Fruit fly (Drosophila melanogaster) whole organism, embryonic: ENCODE results near the gene CG33235.

Experiments used
- Ada2b ChIP-seq: fragments of 200-800 bp; sonication (Bioruptor generic); IDR thresholded peaks from 2 replicates; pipeline ENCODE4 v1.3.6; 2022; ENCODE audit warnings: missing biosample characterization, missing genetic modification characterization
- Atf-2 ChIP-seq: fragments of 200-800 bp; sonication (Bioruptor generic); optimal IDR thresholded peaks from 2 replicates; lab custom pipeline; 2016; ENCODE audit warnings: missing biosample characterization, missing genetic modification characterization
- CG10321 ChIP-seq: fragments of 200-800 bp; sonication (Bioruptor generic); IDR thresholded peaks from 2 replicates; pipeline ENCODE4 v1.3.6; 2022; ENCODE audit warnings: missing biosample characterization, missing genetic modification characterization
- CG10654 ChIP-seq: fragments of 200-800 bp; sonication (Bioruptor generic); optimal IDR thresholded peaks from 2 replicates; lab custom pipeline; 2016; ENCODE audit warnings: missing biosample characterization, missing genetic modification characterization
- CG11247 ChIP-seq: fragments of 200-800 bp; sonication (Bioruptor generic); IDR thresholded peaks from 2 replicates; pipeline ENCODE4 v1.3.6; 2022; ENCODE audit warnings: missing biosample characterization, missing genetic modification characterization
- CG12659 ChIP-seq: fragments of 200-800 bp; sonication (Bioruptor generic); optimal IDR thresholded peaks from 3 replicates; lab custom pipeline; 2017; ENCODE audit warnings: mild to moderate bottlenecking, missing biosample characterization, missing genetic modification reagents, missing genetic modification characterization
- CG14965 ChIP-seq: fragments of 200-800 bp; sonication (Bioruptor generic); optimal IDR thresholded peaks from 2 replicates; lab custom pipeline; 2016; ENCODE audit warnings: missing biosample characterization, missing genetic modification characterization, borderline replicate concordance
- CG15073 ChIP-seq: fragments of 200-800 bp; sonication (Bioruptor generic); optimal IDR thresholded peaks from 2 replicates; lab custom pipeline; 2016; ENCODE audit warnings: missing biosample characterization, missing genetic modification characterization
- CG15269 ChIP-seq: fragments of 200-800 bp; sonication (Bioruptor generic); optimal IDR thresholded peaks from 2 replicates; lab custom pipeline; 2018; ENCODE audit warnings: missing biosample characterization, mild to moderate bottlenecking, missing genetic modification characterization, moderate library complexity
- CG16779 ChIP-seq: fragments of 200-800 bp; sonication (Bioruptor generic); IDR thresholded peaks from 2 replicates; pipeline ENCODE4 v1.3.6; 2022; ENCODE audit warnings: missing biosample characterization, missing genetic modification characterization
- CG18476 ChIP-seq: fragments of 200-800 bp; sonication (Bioruptor generic); optimal IDR thresholded peaks from 2 replicates; lab custom pipeline; 2016; ENCODE audit warnings: missing biosample characterization, mild to moderate bottlenecking, missing genetic modification characterization
- CG18764 ChIP-seq: fragments of 200-800 bp; sonication (Bioruptor generic); optimal IDR thresholded peaks from 3 replicates; lab custom pipeline; 2016; ENCODE audit warnings: missing biosample characterization, missing genetic modification characterization
- CG2202 ChIP-seq: fragments of 200-800 bp; sonication (Bioruptor generic); optimal IDR thresholded peaks from 2 replicates; lab custom pipeline; 2018; ENCODE audit warnings: missing biosample characterization, mild to moderate bottlenecking, missing genetic modification characterization
- CG33213 ChIP-seq: fragments of 200-800 bp; sonication (Bioruptor generic); optimal IDR thresholded peaks from 3 replicates; lab custom pipeline; 2016; ENCODE audit warnings: missing biosample characterization, missing genetic modification characterization
- CG3847 ChIP-seq: fragments of 200-800 bp; sonication (Bioruptor generic); IDR thresholded peaks from 2 replicates; pipeline ENCODE4 v1.3.6; 2022; ENCODE audit warnings: missing biosample characterization, missing genetic modification characterization
- CG3995 ChIP-seq: fragments of 200-800 bp; sonication (Bioruptor generic); optimal IDR thresholded peaks from 3 replicates; lab custom pipeline; 2016; ENCODE audit warnings: missing biosample characterization, missing genetic modification characterization
- CG4282 ChIP-seq: fragments of 200-800 bp; sonication (Bioruptor generic); optimal IDR thresholded peaks from 2 replicates; lab custom pipeline; 2016; ENCODE audit warnings: missing biosample characterization, missing genetic modification characterization
- CG4424 ChIP-seq: fragments of 200-800 bp; sonication (Bioruptor generic); optimal IDR thresholded peaks from 3 replicates; lab custom pipeline; 2016; ENCODE audit warnings: missing biosample characterization, missing genetic modification characterization
- CG4730 ChIP-seq: fragments of 200-800 bp; sonication (Bioruptor generic); IDR thresholded peaks from 2 replicates; pipeline ENCODE4 v1.3.6; 2022; ENCODE audit warnings: missing biosample characterization, missing genetic modification characterization
- CG6654 ChIP-seq: fragments of 200-800 bp; sonication (Bioruptor generic); optimal IDR thresholded peaks from 2 replicates; lab custom pipeline; 2017; ENCODE audit warnings: missing biosample characterization, mild to moderate bottlenecking, missing genetic modification characterization
- CG6689 ChIP-seq: fragments of 200-800 bp; sonication (Bioruptor generic); IDR thresholded peaks from 2 replicates; pipeline ENCODE4 v1.3.6; 2022; ENCODE audit warnings: missing biosample characterization, missing genetic modification characterization
- CG7271 ChIP-seq: fragments of 200-800 bp; sonication (Bioruptor generic); optimal IDR thresholded peaks from 2 replicates; lab custom pipeline; 2018; ENCODE audit warnings: missing biosample characterization, mild to moderate bottlenecking, missing genetic modification characterization, moderate library complexity
- CG7786 ChIP-seq: fragments of 200-800 bp; sonication (Bioruptor generic); optimal IDR thresholded peaks from 2 replicates; lab custom pipeline; 2016; ENCODE audit warnings: missing biosample characterization, missing genetic modification characterization
- CG7928 ChIP-seq: fragments of 200-800 bp; sonication (Bioruptor generic); optimal IDR thresholded peaks from 2 replicates; lab custom pipeline; 2017; ENCODE audit warnings: missing biosample characterization, mild to moderate bottlenecking, missing genetic modification characterization
- CG7987 ChIP-seq: fragments of 200-800 bp; sonication (Bioruptor generic); optimal IDR thresholded peaks from 2 replicates; lab custom pipeline; 2018; ENCODE audit warnings: missing biosample characterization, mild to moderate bottlenecking, missing genetic modification characterization, moderate library complexity
- Chrac-16 ChIP-seq: fragments of 200-800 bp; sonication (Bioruptor generic); optimal IDR thresholded peaks from 3 replicates; lab custom pipeline; 2016; ENCODE audit warnings: missing biosample characterization, missing genetic modification characterization
- Dek ChIP-seq: fragments of 200-800 bp; sonication (Bioruptor generic); optimal IDR thresholded peaks from 3 replicates; lab custom pipeline; 2019; ENCODE audit warnings: missing biosample characterization, mild to moderate bottlenecking, missing genetic modification characterization, moderate library complexity
- Dfd ChIP-seq, 2 experiments: fragments of >200 bp; optimal IDR thresholded peaks; 2 replicates each; lab custom pipeline; 2017; ENCODE audit warnings: missing biosample characterization in 2 of 2, missing genetic modification characterization in 2 of 2
- HLHmδ ChIP-seq: fragments of 200-800 bp; sonication (Bioruptor generic); optimal IDR thresholded peaks from 2 replicates; lab custom pipeline; 2018; ENCODE audit warnings: missing biosample characterization, mild to moderate bottlenecking, missing genetic modification characterization, moderate library complexity
- MBD-R2 ChIP-seq: fragments of 200-800 bp; sonication (Bioruptor generic); IDR thresholded peaks from 2 replicates; pipeline ENCODE4 v1.3.6; 2022; ENCODE audit warnings: missing biosample characterization, missing genetic modification characterization
- Med ChIP-seq: fragments of 200-800 bp; sonication (Bioruptor generic); peaks from one replicate; lab custom pipeline; 2016; ENCODE audit warnings: missing biosample characterization, missing genetic modification characterization, mild to moderate bottlenecking, inconsistent platforms, moderate library complexity
- Rx ChIP-seq: fragments of 200-800 bp; sonication (Bioruptor generic); IDR thresholded peaks from 2 replicates; pipeline ENCODE4 v1.3.6; 2022; ENCODE audit warnings: missing biosample characterization, missing genetic modification characterization
- Xbp1 ChIP-seq: fragments of 200-800 bp; sonication (Bioruptor generic); optimal IDR thresholded peaks from 3 replicates; lab custom pipeline; 2016; ENCODE audit warnings: missing biosample characterization, mild to moderate bottlenecking, missing genetic modification characterization
- bab2 ChIP-seq: fragments of 200-800 bp; sonication (Bioruptor generic); optimal IDR thresholded peaks from 2 replicates; lab custom pipeline; 2016; ENCODE audit warnings: missing biosample characterization, missing genetic modification characterization
- bbx ChIP-seq: fragments of 200-800 bp; sonication (Bioruptor generic); IDR thresholded peaks from 2 replicates; pipeline ENCODE4 v1.3.6; 2022; ENCODE audit warnings: missing biosample characterization, missing genetic modification characterization; ENCODE audit not compliant: partially characterized antibody
- chif ChIP-seq, 2 experiments: fragments of 200-800 bp; sonication (Bioruptor generic); optimal IDR thresholded peaks; 3 replicates each; lab custom pipeline; 2016; ENCODE audit warnings: missing biosample characterization in 2 of 2, missing genetic modification characterization in 2 of 2
- fd64A ChIP-seq: fragments of 200-800 bp; sonication (Bioruptor generic); optimal IDR thresholded peaks from 3 replicates; lab custom pipeline; 2018; ENCODE audit warnings: missing biosample characterization, mild to moderate bottlenecking, missing genetic modification characterization
- gcm ChIP-seq: fragments of 200-800 bp; sonication (Bioruptor generic); optimal IDR thresholded peaks from 2 replicates; lab custom pipeline; 2019; ENCODE audit warnings: missing biosample characterization, mild to moderate bottlenecking, missing genetic modification characterization, moderate library complexity
- gfzf ChIP-seq: fragments of 200-800 bp; sonication (Bioruptor generic); optimal IDR thresholded peaks from 2 replicates; lab custom pipeline; 2016; ENCODE audit warnings: missing biosample characterization, mild to moderate bottlenecking, missing genetic modification characterization, moderate library complexity
- hbn ChIP-seq: fragments of 200-800 bp; sonication (Bioruptor generic); IDR thresholded peaks from 2 replicates; pipeline ENCODE4 v1.3.6; 2022; ENCODE audit warnings: missing biosample characterization, missing genetic modification characterization; ENCODE audit not compliant: partially characterized antibody
- hth ChIP-seq: fragments of >200 bp; optimal IDR thresholded peaks from 2 replicates; lab custom pipeline; 2017; ENCODE audit warnings: inconsistent platforms
- inv ChIP-seq: fragments of 200-800 bp; sonication (Bioruptor generic); IDR thresholded peaks from 2 replicates; pipeline ENCODE4 v1.3.6; 2022; ENCODE audit warnings: missing biosample characterization, missing genetic modification characterization; ENCODE audit not compliant: partially characterized antibody
- jing ChIP-seq: fragments of 200-800 bp; sonication (Bioruptor generic); optimal IDR thresholded peaks from 2 replicates; lab custom pipeline; 2018; ENCODE audit warnings: missing biosample characterization, mild to moderate bottlenecking, missing genetic modification characterization
- ken ChIP-seq: fragments of 200-800 bp; sonication (Bioruptor generic); IDR thresholded peaks from 3 replicates; pipeline ENCODE4 v1.3.6; 2022; ENCODE audit warnings: missing biosample characterization, missing genetic modification characterization
- klu ChIP-seq: fragments of 200-800 bp; sonication (Bioruptor generic); IDR thresholded peaks from 2 replicates; pipeline ENCODE4 v1.3.6; 2022; ENCODE audit warnings: missing biosample characterization, missing genetic modification characterization
- odd ChIP-seq: fragments of 200-800 bp; sonication (Bioruptor generic); optimal IDR thresholded peaks from 2 replicates; lab custom pipeline; 2017; ENCODE audit warnings: missing biosample characterization, mild to moderate bottlenecking, missing genetic modification characterization
- onecut ChIP-seq: fragments of 200-800 bp; sonication (Bioruptor generic); IDR thresholded peaks from 2 replicates; pipeline ENCODE4 v1.3.6; 2022; ENCODE audit warnings: missing biosample characterization, missing genetic modification characterization
- pzg ChIP-seq: fragments of 200-800 bp; sonication (Bioruptor generic); optimal IDR thresholded peaks from 3 replicates; lab custom pipeline; 2018; ENCODE audit warnings: missing biosample characterization, mild to moderate bottlenecking, missing genetic modification characterization, moderate library complexity
- slp2 ChIP-seq: fragments of 200-800 bp; sonication (Bioruptor generic); optimal IDR thresholded peaks from 2 replicates; lab custom pipeline; 2016; ENCODE audit warnings: missing biosample characterization, missing genetic modification characterization
- tio ChIP-seq: fragments of 200-800 bp; sonication (Bioruptor generic); optimal IDR thresholded peaks from 2 replicates; lab custom pipeline; 2017; ENCODE audit warnings: missing biosample characterization, missing genetic modification characterization, inconsistent platforms

The CG33235 gene

DNA sequence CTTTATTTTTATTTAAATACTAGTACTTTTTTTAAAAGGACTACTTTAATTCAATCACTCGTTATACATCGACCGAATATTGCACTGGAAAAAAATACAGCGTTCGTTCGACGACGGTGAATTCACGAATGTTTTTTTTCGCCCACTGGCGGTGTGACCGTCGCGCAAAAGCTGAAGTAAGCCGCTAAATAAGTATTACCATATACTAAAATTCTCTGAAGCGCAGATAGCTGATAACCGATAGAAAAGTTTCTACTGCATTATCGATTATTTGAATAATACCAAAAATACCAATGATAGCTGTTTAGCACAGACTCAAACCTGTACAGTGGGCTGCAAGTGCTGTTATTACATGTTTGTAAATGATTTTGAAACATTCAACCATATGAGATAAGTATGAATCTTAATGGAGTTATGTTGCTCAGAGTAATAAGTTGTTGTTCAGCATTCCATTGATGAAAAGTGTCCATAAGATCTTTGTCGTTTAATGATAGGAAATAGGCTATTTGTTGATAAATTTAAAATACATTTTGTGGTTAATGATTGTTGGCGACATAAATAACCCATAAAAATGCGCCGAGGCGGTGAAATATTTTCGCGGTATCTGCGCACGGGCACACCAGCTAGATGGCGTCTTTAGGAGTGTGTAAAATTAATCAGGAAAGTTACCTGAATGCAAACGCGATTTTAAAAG is 37.0 kb downstream of the CG33235 start, which contains the start of the genes Evi5 and HP5 (continued):
- TF ChIP-seq Med (GFP tag; lab: Kevin White, UChicago) (peak; percentile 94), CG10321 (GFP tag; lab: Robert Waterston, UW) (no peak), gcm (GFP tag; lab: Kevin White, UChicago) (no peak), CG4730 (GFP tag; lab: Robert Waterston, UW) (peak; percentile 61; the same call in 1 of the 2 replicates), MBD-R2 (GFP tag; lab: Robert Waterston, UW) (peak; percentile 6; the same call in 1 of the 2 replicates), CG7271 (tag; lab: Kevin White, UChicago) (no peak), CG4282 (GFP tag; lab: Kevin White, UChicago) (peak; percentile 60), ken (GFP tag; lab: Robert Waterston, UW) (peak; percentile 71; the same call in 2 of the 3 replicates), CG7786 (GFP tag; lab: Kevin White, UChicago) (peak; percentile 27), Atf-2 (GFP tag; lab: Kevin White, UChicago) (peak; percentile 30), CG12659 (peak; percentile 73), CG18764 (GFP tag; lab: Kevin White, UChicago) (no peak), CG14965 (GFP tag; lab: Kevin White, UChicago) (no peak), onecut (peak; percentile 53), chif (GFP tag; optimal IDR thresholded peaks at IDR 0.05; lab: Kevin White, UChicago) (peak in 1 of 2 experiments; percentile 49), hbn (GFP tag; lab: Robert Waterston, UW) (peak; percentile 26; the same call in 1 of the 2 replicates), CG4424 (GFP tag; lab: Kevin White, UChicago) (peak; percentile 38), fd64A (GFP tag; lab: Kevin White, UChicago) (no peak), bbx (GFP tag; lab: Robert Waterston, UW) (peak; percentile 56), HLHmδ (GFP tag; lab: Kevin White, UChicago) (no peak), hth (lab: Kevin White, UChicago) (no peak), CG3847 (GFP tag; lab: Robert Waterston, UW) (peak; percentile 49), tio (GFP tag; lab: Kevin White, UChicago) (peak; percentile 33), inv (peak; percentile 44), CG11247 (GFP tag; lab: Robert Waterston, UW) (peak; percentile 51; the same call in 1 of the 2 replicates), CG33213 (GFP tag; lab: Kevin White, UChicago) (peak; percentile 55), Ada2b (GFP tag; lab: Robert Waterston, UW) (peak; percentile 38; the same call in 1 of the 2 replicates), odd (GFP tag; lab: Kevin White, UChicago) (no peak), bab2 (peak; percentile 31), Chrac-16 (GFP tag; lab: Kevin White, UChicago) (peak; percentile 36), CG2202 (no peak), CG16779 (GFP tag; lab: Robert Waterston, UW) (no peak), CG3995 (GFP tag; lab: Kevin White, UChicago) (peak; percentile 21), CG18476 (peak; percentile 10), CG7987 (no peak), Rx (GFP tag; lab: Robert Waterston, UW) (peak; percentile 41), Dek (tag; lab: Kevin White, UChicago) (peak; percentile 18), Xbp1 (GFP tag; lab: Kevin White, UChicago) (peak; percentile 53), CG15073 (GFP tag; lab: Kevin White, UChicago) (no peak), jing (GFP tag; lab: Kevin White, UChicago) (no peak), CG6689 (GFP tag; lab: Robert Waterston, UW) (peak; percentile 68), slp2 (GFP tag; lab: Kevin White, UChicago) (peak; percentile 27), CG15269 (tag; lab: Kevin White, UChicago) (peak; percentile 28), gfzf (GFP tag; lab: Kevin White, UChicago) (peak; percentile 94), pzg (GFP tag; lab: Kevin White, UChicago) (peak; percentile 81), klu (peak; percentile 65; the same call in 1 of the 2 replicates), CG10654 (GFP tag; lab: Kevin White, UChicago) (peak; percentile 7), Dfd (GFP tag; optimal IDR thresholded peaks at IDR 0.05; lab: Kevin White, UChicago) (no peak), CG6654 (no peak), CG7928 (GFP tag; lab: Kevin White, UChicago) (peak; percentile 21)
